Worm (Caenorhabditis elegans) whole organism, early embryonic: ENCODE data around the gene dsl-1.

Experiments
- B0310.2 ChIP-seq: sonication (generic microtip); optimal IDR thresholded peaks from 2 replicates; lab custom pipeline; 2016; ENCODE audit warnings: mild to moderate bottlenecking, missing genetic modification characterization, missing compliant biosample characterization
- F13C5.2 ChIP-seq: sonication (generic microtip); optimal IDR thresholded peaks from 2 replicates; lab custom pipeline; 2017; ENCODE audit warnings: mild to moderate bottlenecking, missing genetic modification characterization, inconsistent platforms, missing compliant biosample characterization
- aly-1 ChIP-seq: sonication (generic microtip); optimal IDR thresholded peaks from 2 replicates; lab custom pipeline; 2016; ENCODE audit warnings: missing genetic modification characterization, missing compliant biosample characterization
- ama-1 ChIP-seq: fragments of 150-350 bp; optimal IDR thresholded peaks from 2 replicates; lab custom pipeline; 2014
- ceh-13 ChIP-seq: fragments of 200-800 bp; sonication (Bioruptor generic); optimal IDR thresholded peaks from 2 replicates; lab custom pipeline; 2018; ENCODE audit warnings: mild to moderate bottlenecking, missing genetic modification characterization, missing compliant biosample characterization
- ceh-36 ChIP-seq: sonication (generic microtip); optimal IDR thresholded peaks from 2 replicates; lab custom pipeline; 2016; ENCODE audit warnings: missing genetic modification characterization, inconsistent platforms, missing compliant biosample characterization
- ets-7 ChIP-seq: sonication (generic microtip); optimal IDR thresholded peaks from 2 replicates; lab custom pipeline; 2016; ENCODE audit warnings: missing genotype, missing genetic modification characterization, missing compliant biosample characterization
- flt-1 ChIP-seq: fragments of 200-800 bp; sonication (Bioruptor generic); IDR thresholded peaks from 2 replicates; pipeline ENCODE4 v1.3.6; 2022; ENCODE audit warnings: missing genetic modification characterization, missing compliant biosample characterization
- hmbx-1 ChIP-seq: sonication (generic microtip); optimal IDR thresholded peaks from 2 replicates; lab custom pipeline; 2016; ENCODE audit warnings: mild to moderate bottlenecking, missing genetic modification characterization, missing compliant biosample characterization
- hmg-4 ChIP-seq: fragments of 200-800 bp; sonication (Bioruptor generic); optimal IDR thresholded peaks from 2 replicates; lab custom pipeline; 2018; ENCODE audit warnings: mild to moderate bottlenecking, missing genetic modification characterization, missing compliant biosample characterization
- hnd-1 ChIP-seq: sonication (generic microtip); optimal IDR thresholded peaks from 2 replicates; lab custom pipeline; 2016; ENCODE audit warnings: missing genetic modification characterization, missing compliant biosample characterization
- pes-1 ChIP-seq: fragments of 200-800 bp; sonication (Bioruptor generic); IDR thresholded peaks from 2 replicates; pipeline ENCODE4 v1.3.6; 2022; ENCODE audit warnings: missing genetic modification reagents, missing genetic modification characterization, missing compliant biosample characterization
- scrt-1 ChIP-seq: fragments of 200-800 bp; sonication (Bioruptor generic); IDR thresholded peaks from 2 replicates; pipeline ENCODE4 v1.3.6; 2022; ENCODE audit warnings: missing genetic modification characterization, missing compliant biosample characterization
- sea-1 ChIP-seq: fragments of 200-800 bp; sonication (Bioruptor generic); conservative IDR thresholded peaks from 2 replicates; pipeline ENCODE4 v1.3.6; 2022; ENCODE audit warnings: missing genetic modification characterization, missing compliant biosample characterization
- tbx-11 ChIP-seq: fragments of 200-800 bp; sonication (Bioruptor generic); IDR thresholded peaks from 2 replicates; pipeline ENCODE4 v1.3.6; 2022; ENCODE audit warnings: missing genetic modification characterization, missing compliant biosample characterization
- tbx-37 ChIP-seq: fragments of 200-800 bp; sonication (Bioruptor generic); conservative IDR thresholded peaks from 2 replicates; pipeline ENCODE4 v1.3.6; 2022; ENCODE audit warnings: missing genetic modification reagents, missing genetic modification characterization, missing compliant biosample characterization
- tra-4 ChIP-seq: sonication (generic microtip); optimal IDR thresholded peaks from 2 replicates; lab custom pipeline; 2017; ENCODE audit warnings: missing genetic modification characterization, missing compliant biosample characterization

Gene dsl-1

DNA sequence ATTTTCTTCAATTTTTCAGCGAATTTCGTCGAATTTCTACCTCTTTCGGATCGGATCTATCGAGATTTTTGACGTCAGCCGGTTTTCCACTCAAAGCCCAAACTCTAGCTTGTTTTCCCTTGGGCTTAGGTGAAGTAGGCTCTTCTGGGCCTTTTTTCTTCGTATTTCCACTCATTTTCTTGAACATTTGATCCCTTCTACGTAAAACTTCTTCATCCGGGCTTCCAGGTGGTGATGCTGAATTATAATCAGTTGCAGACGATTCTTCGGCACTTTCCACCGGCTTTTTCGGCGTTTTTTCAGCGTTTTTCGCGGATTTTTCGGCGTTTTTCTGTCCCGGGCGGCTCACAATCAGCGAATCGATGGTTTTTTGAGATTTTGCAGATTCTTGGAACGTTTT, 30.3 kb upstream of the dsl-1 start:
- TF ChIP-seq sea-1 (GFP tag; lab: Robert Waterston, UW), result no peak
- TF ChIP-seq B0310.2 (tag; lab: Kevin White, UChicago), result no peak
- no peak for TF ChIP-seq scrt-1 (GFP tag; lab: Robert Waterston, UW)
- TF ChIP-seq ama-1, result no peak
- TF ChIP-seq aly-1 (tag; lab: Kevin White, UChicago), result no peak
- no peak for TF ChIP-seq hmbx-1 (tag; lab: Kevin White, UChicago)
- no peak for TF ChIP-seq tra-4 (tag; lab: Kevin White, UChicago)
- no peak for TF ChIP-seq tbx-11
- no peak for TF ChIP-seq hmg-4
- no peak for TF ChIP-seq ets-7
- TF ChIP-seq flt-1, result no peak
- TF ChIP-seq hnd-1 (tag; lab: Kevin White, UChicago), result no peak
- TF ChIP-seq F13C5.2, result no peak

- TF ChIP-seq tbx-37 (GFP tag; lab: Robert Waterston, UW) (no peak), hmg-4 (no peak), ets-7 (no peak), aly-1 (tag; lab: Kevin White, UChicago) (no peak), F13C5.2 (no peak), hmbx-1 (tag; lab: Kevin White, UChicago) (no peak), ceh-13 (GFP tag; lab: Kevin White, UChicago) (no peak), tbx-11 (no peak), flt-1 (no peak), ceh-36 (tag; lab: Kevin White, UChicago) (no peak), scrt-1 (GFP tag; lab: Robert Waterston, UW) (no peak), sea-1 (GFP tag; lab: Robert Waterston, UW) (no peak), ama-1 (no peak), pes-1 (no peak), hnd-1 (tag; lab: Kevin White, UChicago) (no peak)
Measured at ce11 chrIV:1235785-1236184, 27.9 kb upstream of the dsl-1 start.

DNA sequence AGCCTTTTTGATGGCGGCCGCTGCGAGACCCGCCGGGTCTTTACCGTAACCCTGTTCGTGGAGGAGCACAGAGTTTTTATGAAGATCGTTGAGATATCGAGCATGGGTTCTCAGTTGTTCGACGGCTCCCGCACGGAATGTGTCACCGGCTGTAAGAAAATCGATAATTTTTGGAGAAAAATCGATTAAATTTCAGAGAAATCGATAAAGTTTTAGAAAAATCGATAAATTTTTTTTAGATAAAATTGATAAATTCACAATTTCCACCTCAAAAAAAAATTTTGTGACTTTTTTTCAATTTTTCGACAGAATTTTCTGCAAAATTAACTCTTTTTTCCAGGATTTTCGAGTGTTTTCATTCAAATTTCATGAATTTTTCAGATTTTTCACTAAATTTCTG, 26.9 kb upstream of the dsl-1 start:
- TF ChIP-seq scrt-1 (GFP tag; lab: Robert Waterston, UW), result no peak
- no peak for TF ChIP-seq F13C5.2
- no peak for TF ChIP-seq pes-1
- no peak for TF ChIP-seq sea-1 (GFP tag; lab: Robert Waterston, UW)
- no peak for TF ChIP-seq aly-1 (tag; lab: Kevin White, UChicago)
- no peak for TF ChIP-seq ceh-36 (tag; lab: Kevin White, UChicago)
- no peak for TF ChIP-seq ets-7
- no peak for TF ChIP-seq tra-4 (tag; lab: Kevin White, UChicago)
- no peak for TF ChIP-seq tbx-11
- no peak for TF ChIP-seq ceh-13 (GFP tag; lab: Kevin White, UChicago)
- no peak for TF ChIP-seq flt-1
- TF ChIP-seq hnd-1 (tag; lab: Kevin White, UChicago), result no peak
- no peak for TF ChIP-seq B0310.2 (tag; lab: Kevin White, UChicago)

ce11 chrIV:1232419-1233145, 24.7 kb upstream of the dsl-1 start:
- TF ChIP-seq ets-7 (no peak), sea-1 (GFP tag; lab: Robert Waterston, UW) (no peak), pes-1 (no peak), ama-1 (no peak), flt-1 (no peak), ceh-36 (tag; lab: Kevin White, UChicago) (no peak), hmg-4 (no peak), hmbx-1 (tag; lab: Kevin White, UChicago) (no peak), tbx-11 (no peak), scrt-1 (GFP tag; lab: Robert Waterston, UW) (no peak), hnd-1 (tag; lab: Kevin White, UChicago) (no peak), tra-4 (tag; lab: Kevin White, UChicago) (no peak), B0310.2 (tag; lab: Kevin White, UChicago) (no peak), ceh-13 (GFP tag; lab: Kevin White, UChicago) (no peak), aly-1 (tag; lab: Kevin White, UChicago) (no peak), F13C5.2 (no peak), tbx-37 (GFP tag; lab: Robert Waterston, UW) (no peak)

- TF ChIP-seq ceh-13 (GFP tag; lab: Kevin White, UChicago) (no peak), ets-7 (no peak), scrt-1 (GFP tag; lab: Robert Waterston, UW) (no peak), tbx-37 (GFP tag; lab: Robert Waterston, UW) (no peak), hnd-1 (tag; lab: Kevin White, UChicago) (no peak), flt-1 (no peak), tbx-11 (no peak), aly-1 (tag; lab: Kevin White, UChicago) (no peak), B0310.2 (tag; lab: Kevin White, UChicago) (no peak), ama-1 (no peak)
Measured at ce11 chrIV:1231589-1231988, 23.7 kb upstream of the dsl-1 start, which contains the start of gene W09G12.6. Gene W09G12.6, plus strand, starts transcription at chrIV:1231889.

DNA sequence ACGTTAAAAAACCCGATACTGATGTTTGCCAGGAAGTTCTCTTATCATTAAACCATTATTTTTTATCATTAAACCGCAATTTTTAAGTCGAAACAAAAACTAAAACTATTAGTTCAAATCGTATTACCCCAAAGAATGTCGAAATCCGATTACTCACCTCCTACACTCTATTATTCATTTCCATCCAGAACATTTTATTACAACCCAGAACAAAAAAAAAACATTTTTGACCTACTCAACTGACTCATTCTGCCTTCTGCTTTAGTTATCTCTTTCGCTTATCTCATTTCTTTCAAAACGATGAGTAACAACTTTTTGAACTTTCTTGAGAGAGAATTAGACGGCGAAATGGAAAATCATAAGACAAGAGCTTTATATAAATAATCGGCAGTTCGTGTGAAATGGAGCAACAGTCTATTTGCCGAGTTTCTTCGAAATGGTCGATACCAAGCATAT, 20.8 kb upstream of the dsl-1 start, which contains the start of gene W09G12.7:
Gene W09G12.7, plus strand, starts transcription at position 406 of the 456 bp plus-strand sequence.
- no peak for TF ChIP-seq hmg-4
- no peak for TF ChIP-seq scrt-1 (GFP tag; lab: Robert Waterston, UW)
- no peak for TF ChIP-seq tbx-11
- TF ChIP-seq pes-1, result no peak
- TF ChIP-seq ceh-36 (tag; lab: Kevin White, UChicago), result no peak
- no peak for TF ChIP-seq B0310.2 (tag; lab: Kevin White, UChicago)
- no peak for TF ChIP-seq hnd-1 (tag; lab: Kevin White, UChicago)

- TF ChIP-seq tbx-11 (no peak), ceh-36 (tag; lab: Kevin White, UChicago) (no peak), hmbx-1 (tag; lab: Kevin White, UChicago) (no peak), ceh-13 (GFP tag; lab: Kevin White, UChicago) (no peak), ets-7 (no peak), pes-1 (no peak), aly-1 (tag; lab: Kevin White, UChicago) (no peak), tbx-37 (GFP tag; lab: Robert Waterston, UW) (no peak), ama-1 (no peak), flt-1 (no peak)
Measured at ce11 chrIV:1225596-1226232, 17.8 kb upstream of the dsl-1 start, which contains the start of gene W09G12.8. Gene W09G12.8, plus strand, starts transcription at chrIV:1226182.
